Worm (Caenorhabditis elegans): ENCODE results near the gene F56B3.4.

F56B3.4 gene

DNA sequence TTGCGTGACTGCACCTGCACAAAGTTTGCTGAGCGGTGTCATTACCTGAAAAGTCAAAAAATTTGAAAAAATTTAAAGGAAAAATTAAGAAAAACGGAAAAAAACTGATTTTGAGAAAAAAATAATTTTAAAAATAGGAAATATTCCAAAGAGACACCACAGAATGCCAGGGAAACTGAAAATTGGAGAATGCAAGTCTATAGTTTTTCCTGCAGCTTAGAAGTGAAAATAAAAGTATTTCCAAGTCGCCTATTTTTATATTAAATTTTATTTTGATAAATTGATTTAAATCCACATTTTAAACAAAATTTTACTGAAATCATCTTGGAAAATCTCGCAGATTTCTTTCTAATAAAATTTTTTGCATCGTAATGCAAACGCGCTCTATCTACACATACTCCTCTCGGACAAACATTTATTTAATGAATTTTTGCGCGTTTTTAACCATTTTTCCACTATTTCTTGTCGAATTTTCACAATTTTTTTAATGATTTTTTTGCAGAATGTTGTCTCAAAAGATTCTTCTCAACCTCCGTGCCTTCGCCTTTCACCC, 2.5 kb upstream of the F56B3.4 start, which contains the start of the genes F56B3.11 and ech-5 (continued):
- TF ChIP-seq isw-1 (GFP tag; IDR thresholded peaks at IDR 0.05) (peak; percentile 90), tbx-2 (tag; optimal IDR thresholded peaks at IDR 0.05) (peak; percentile 91), ama-1 (optimal IDR thresholded peaks at IDR 0.05) (no peak), nhr-85 (tag) (peak; percentile 95), skn-1 (tag; optimal IDR thresholded peaks at IDR 0.05) (peak; percentile 36), irx-1 (tag; optimal IDR thresholded peaks at IDR 0.05) (peak; percentile 84), sptf-1 (tag; optimal IDR thresholded peaks at IDR 0.05) (no peak), unc-86 (tag; optimal IDR thresholded peaks at IDR 0.05) (peak; percentile 79), pag-3 (tag; optimal IDR thresholded peaks at IDR 0.05; ENCODE audit: borderline replicate concordance, insufficient read depth) (no peak), elt-3 (tag; optimal IDR thresholded peaks at IDR 0.05) (peak in 1 of 6 experiments; percentile 34), grh-1 (GFP tag; IDR thresholded peaks at IDR 0.05) (peak; percentile 42; the same call in 1 of the 2 replicates), ztf-4 (tag; optimal IDR thresholded peaks at IDR 0.05) (no peak), C34B4.2 (tag; optimal IDR thresholded peaks at IDR 0.05) (no peak), lin-14 (GFP tag; optimal IDR thresholded peaks at IDR 0.05) (peak; percentile 93), ceh-63 (GFP tag; optimal IDR thresholded peaks at IDR 0.05) (no peak), hlh-4 (tag; optimal IDR thresholded peaks at IDR 0.05) (peak; percentile 73), unc-62 (GFP tag; optimal IDR thresholded peaks at IDR 0.05) (no peak), unc-30 (tag; optimal IDR thresholded peaks at IDR 0.05) (no peak), snu-23 (GFP tag; optimal IDR thresholded peaks at IDR 0.05) (peak; percentile 92), nhr-90 (tag; optimal IDR thresholded peaks at IDR 0.05; ENCODE audit: poor library complexity) (peak; percentile 96), jun-1 (tag; optimal IDR thresholded peaks at IDR 0.05) (no peak), sup-37 (GFP tag; optimal IDR thresholded peaks at IDR 0.05) (no peak), efl-1 (optimal IDR thresholded peaks at IDR 0.05) (peak; percentile 65 to 78), efl-1 (GFP tag; optimal IDR thresholded peaks at IDR 0.05 in 1 of 2) (peak; percentile 74 to 93), pqm-1 (tag; optimal IDR thresholded peaks at IDR 0.05) (no peak), ztf-11 (tag; optimal IDR thresholded peaks at IDR 0.05) (peak in 1 of 2 experiments; percentile 84), ceh-88 (GFP tag; IDR thresholded peaks at IDR 0.05) (peak; percentile 93), mab-9 (GFP tag; IDR thresholded peaks at IDR 0.05) (peak; percentile 71), ceh-90 (tag; optimal IDR thresholded peaks at IDR 0.05) (peak; percentile 80), zag-1 (tag; optimal IDR thresholded peaks at IDR 0.05) (peak; percentile 52), nhr-77 (tag; optimal IDR thresholded peaks at IDR 0.05) (peak; percentile 44), swsn-7 (tag; optimal IDR thresholded peaks at IDR 0.05) (peak; percentile 85), alr-1 (tag; optimal IDR thresholded peaks at IDR 0.05; ENCODE audit: borderline replicate concordance) (no peak)

DNA sequence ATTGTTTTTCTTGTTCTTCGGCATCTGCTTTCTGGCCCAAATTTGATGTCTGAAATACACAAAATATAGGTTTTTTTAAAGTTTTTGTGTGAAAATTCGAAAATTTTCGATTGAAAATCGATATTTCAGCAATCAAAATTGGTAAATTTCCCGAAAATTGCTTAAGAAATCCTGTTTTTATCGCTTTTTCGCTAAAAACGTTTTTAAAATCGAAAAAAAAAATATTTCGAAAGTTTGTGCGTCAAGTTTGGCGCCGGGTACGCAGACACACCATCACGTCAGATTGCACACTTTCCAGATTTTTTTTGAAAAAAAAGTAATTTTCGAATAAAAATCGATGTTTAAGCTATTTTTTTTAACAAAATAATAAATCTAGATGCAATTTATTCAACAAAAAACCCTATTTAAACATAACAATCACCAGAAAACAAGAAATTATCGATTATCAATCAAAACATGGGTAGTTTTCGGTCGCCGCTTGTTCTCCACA, 1.4 kb upstream of the F56B3.4 start, which contains the start of gene skr-18:
Gene skr-18 (minus strand): TSS at position 51 of the 490 bp plus-strand sequence.
- TF ChIP-seq zip-4 (GFP tag; optimal IDR thresholded peaks at IDR 0.05): no peak
- TF ChIP-seq F16B12.6 (tag; optimal IDR thresholded peaks at IDR 0.05): peak; percentile 58
- TF ChIP-seq sox-4 (tag; optimal IDR thresholded peaks at IDR 0.05): no peak
- TF ChIP-seq efl-1 (optimal IDR thresholded peaks at IDR 0.05): peak; percentile 9 to 22
- TF ChIP-seq efl-1 (GFP tag; optimal IDR thresholded peaks at IDR 0.05 in 1 of 2): peak in 1 of 2 experiments; percentile 26
- no peak for TF ChIP-seq mep-1 (tag; optimal IDR thresholded peaks at IDR 0.05)

- TF ChIP-seq irx-1 (tag; optimal IDR thresholded peaks at IDR 0.05) (no peak), unc-30 (tag; optimal IDR thresholded peaks at IDR 0.05) (no peak), ets-5 (GFP tag; IDR thresholded peaks at IDR 0.05) (no peak), dsc-1 (tag; optimal IDR thresholded peaks at IDR 0.05) (no peak), F16B12.6 (tag; optimal IDR thresholded peaks at IDR 0.05) (no peak), nhr-11 (tag; optimal IDR thresholded peaks at IDR 0.05) (no peak), nhr-47 (tag; optimal IDR thresholded peaks at IDR 0.05) (no peak), nhr-71 (tag; optimal IDR thresholded peaks at IDR 0.05) (no peak), nhr-12 (tag; optimal IDR thresholded peaks at IDR 0.05) (no peak), elt-2 (tag; optimal IDR thresholded peaks at IDR 0.05) (no peak), hlh-17 (GFP tag; optimal IDR thresholded peaks at IDR 0.05; ENCODE audit: borderline replicate concordance) (no peak), lsy-2 (tag; optimal IDR thresholded peaks at IDR 0.05) (no peak), nhr-76 (tag; optimal IDR thresholded peaks at IDR 0.05) (no peak), blmp-1 (tag; optimal IDR thresholded peaks at IDR 0.05) (no peak), ceh-82 (tag; optimal IDR thresholded peaks at IDR 0.05) (no peak), ama-1 (optimal IDR thresholded peaks at IDR 0.05) (no peak), pqm-1 (tag; optimal IDR thresholded peaks at IDR 0.05) (no peak), zip-4 (GFP tag; optimal IDR thresholded peaks at IDR 0.05) (no peak), nhr-19 (GFP tag; conservative IDR thresholded peaks at IDR 0.05) (no peak)
Observed at ce11 chrIV:787755-788154, 6.3 kb downstream of the F56B3.4 start, which contains the start of gene F56B3.6. TSS of gene F56B3.6 (plus strand) at chrIV:788055.
